Fruit fly (Drosophila melanogaster) whole organism, embryonic: ENCODE measurements around the gene h-cup.

Experiments
- Atf-2 ChIP-seq: fragments of 200-800 bp; sonication (Bioruptor generic); optimal IDR thresholded peaks from 2 replicates; lab custom pipeline; 2016; ENCODE audit warnings: missing biosample characterization, missing genetic modification characterization
- Atf6 ChIP-seq: fragments of 200-800 bp; sonication (Bioruptor generic); IDR thresholded peaks from 2 replicates; pipeline ENCODE4 v1.3.6; 2022; ENCODE audit warnings: missing biosample characterization, missing genetic modification characterization
- C15 ChIP-seq: fragments of 200-800 bp; sonication (Bioruptor generic); IDR thresholded peaks from 3 replicates; pipeline ENCODE4 v1.3.6; 2022; ENCODE audit warnings: missing biosample characterization, missing genetic modification characterization
- CG10321 ChIP-seq: fragments of 200-800 bp; sonication (Bioruptor generic); IDR thresholded peaks from 2 replicates; pipeline ENCODE4 v1.3.6; 2022; ENCODE audit warnings: missing biosample characterization, missing genetic modification characterization
- CG10654 ChIP-seq: fragments of 200-800 bp; sonication (Bioruptor generic); optimal IDR thresholded peaks from 2 replicates; lab custom pipeline; 2016; ENCODE audit warnings: missing biosample characterization, missing genetic modification characterization
- CG12942 ChIP-seq: fragments of 200-800 bp; sonication (Bioruptor generic); optimal IDR thresholded peaks from 3 replicates; lab custom pipeline; 2016; ENCODE audit warnings: missing biosample characterization, missing genetic modification characterization
- CG13123 ChIP-seq: fragments of 200-800 bp; sonication (Bioruptor generic); optimal IDR thresholded peaks from 2 replicates; lab custom pipeline; 2016; ENCODE audit warnings: missing biosample characterization, missing genetic modification characterization
- CG15011 ChIP-seq: fragments of 200-800 bp; sonication (Bioruptor generic); optimal IDR thresholded peaks from 3 replicates; lab custom pipeline; 2018; ENCODE audit warnings: missing biosample characterization, mild to moderate bottlenecking, missing genetic modification characterization
- CG18476 ChIP-seq: fragments of 200-800 bp; sonication (Bioruptor generic); optimal IDR thresholded peaks from 2 replicates; lab custom pipeline; 2016; ENCODE audit warnings: missing biosample characterization, mild to moderate bottlenecking, missing genetic modification characterization
- CG31224 ChIP-seq: fragments of 200-800 bp; sonication (Bioruptor generic); IDR thresholded peaks from 2 replicates; pipeline ENCODE4 v1.3.6; 2022; ENCODE audit warnings: missing biosample characterization, missing genetic modification characterization
- CG42726 ChIP-seq: fragments of 200-800 bp; sonication (Bioruptor generic); IDR thresholded peaks from 2 replicates; pipeline ENCODE4 v1.3.6; 2022; ENCODE audit warnings: missing biosample characterization, missing genetic modification characterization; ENCODE audit not compliant: partially characterized antibody
- CG4328 ChIP-seq: fragments of 200-800 bp; sonication (Bioruptor generic); optimal IDR thresholded peaks from 3 replicates; lab custom pipeline; 2017; ENCODE audit warnings: missing biosample characterization, missing genetic modification reagents, missing genetic modification characterization
- CG6689 ChIP-seq: fragments of 200-800 bp; sonication (Bioruptor generic); IDR thresholded peaks from 2 replicates; pipeline ENCODE4 v1.3.6; 2022; ENCODE audit warnings: missing biosample characterization, missing genetic modification characterization
- CG7963 ChIP-seq: fragments of 200-800 bp; sonication (Bioruptor generic); IDR thresholded peaks from 3 replicates; pipeline ENCODE4 v1.3.6; 2022; ENCODE audit warnings: missing biosample characterization, missing genetic modification characterization; ENCODE audit not compliant: partially characterized antibody
- CG8290 ChIP-seq, 3 experiments: fragments of 200-800 bp; sonication (Bioruptor generic); optimal IDR thresholded peaks; 2 replicates each; lab custom pipeline; 2016 to 2019; ENCODE audit warnings: missing biosample characterization in 3 of 3, missing genetic modification characterization in 3 of 3, mild to moderate bottlenecking in 2 of 3, moderate library complexity in 1 of 3
- CG8944 ChIP-seq: fragments of 200-800 bp; sonication (Bioruptor generic); optimal IDR thresholded peaks from 3 replicates; lab custom pipeline; 2016; ENCODE audit warnings: missing biosample characterization, missing genetic modification characterization
- Dip3 ChIP-seq: fragments of 200-800 bp; sonication (Bioruptor generic); optimal IDR thresholded peaks from 3 replicates; lab custom pipeline; 2016; ENCODE audit warnings: missing biosample characterization, missing genetic modification characterization
- Dp ChIP-seq: fragments of 200-800 bp; sonication (Bioruptor generic); optimal IDR thresholded peaks from 2 replicates; lab custom pipeline; 2018; ENCODE audit warnings: missing biosample characterization, mild to moderate bottlenecking, missing genetic modification characterization, moderate library complexity
- Fer1 ChIP-seq: fragments of 200-800 bp; sonication (Bioruptor generic); optimal IDR thresholded peaks from 2 replicates; lab custom pipeline; 2017; ENCODE audit warnings: missing biosample characterization, mild to moderate bottlenecking, missing genetic modification characterization
- HLH54F ChIP-seq: fragments of 200-800 bp; sonication (Bioruptor generic); optimal IDR thresholded peaks from 3 replicates; lab custom pipeline; 2016; ENCODE audit warnings: missing biosample characterization, missing genetic modification characterization
- Hey ChIP-seq: fragments of 200-800 bp; sonication (Bioruptor generic); optimal IDR thresholded peaks from 3 replicates; lab custom pipeline; 2018; ENCODE audit warnings: missing biosample characterization, mild to moderate bottlenecking, missing genetic modification characterization
- Hr51 ChIP-seq, 2 experiments: fragments of 200-800 bp; sonication (Bioruptor generic); optimal IDR thresholded peaks; 2 replicates in 1 of 2; 3 replicates in 1 of 2; lab custom pipeline; 2016 to 2018; ENCODE audit warnings: missing biosample characterization in 2 of 2, missing genetic modification characterization in 2 of 2, mild to moderate bottlenecking in 1 of 2, moderate library complexity in 1 of 2
- Max ChIP-seq: fragments of 200-800 bp; sonication (Bioruptor generic); optimal IDR thresholded peaks from 2 replicates; lab custom pipeline; 2016; ENCODE audit warnings: missing biosample characterization, mild to moderate bottlenecking, missing genetic modification characterization
- NFAT ChIP-seq: fragments of 200-800 bp; sonication (Bioruptor generic); IDR thresholded peaks from 2 replicates; pipeline ENCODE4 v1.3.6; 2022; ENCODE audit warnings: missing biosample characterization, missing genetic modification characterization
- Nf-YB ChIP-seq: fragments of 200-800 bp; sonication (Bioruptor generic); optimal IDR thresholded peaks from 3 replicates; lab custom pipeline; 2019; ENCODE audit warnings: missing biosample characterization, mild to moderate bottlenecking, missing genetic modification characterization, moderate library complexity
- Trl ChIP-seq, 3 experiments: fragments of >200 bp in 2 of 3; fragments of 200-800 bp in 1 of 3; sonication (Bioruptor generic) in 1 of 3; optimal IDR thresholded peaks; 2 replicates in 1 of 3; 3 replicates in 2 of 3; lab custom pipeline; 2016 to 2017; ENCODE audit warnings: missing biosample characterization in 1 of 3, missing genetic modification characterization in 1 of 3
- ash1 ChIP-seq: fragments of 200-800 bp; sonication (Bioruptor generic); optimal IDR thresholded peaks from 2 replicates; lab custom pipeline; 2018; ENCODE audit warnings: missing biosample characterization, mild to moderate bottlenecking, missing genetic modification characterization
- bsh ChIP-seq, 2 experiments: fragments of 200-800 bp; sonication (Bioruptor generic); optimal IDR thresholded peaks; 2 replicates each; lab custom pipeline; 2017 to 2018; ENCODE audit warnings: mild to moderate bottlenecking in 2 of 2, missing biosample characterization in 2 of 2, missing genetic modification characterization in 2 of 2, moderate library complexity in 1 of 2
- btn ChIP-seq: fragments of 200-800 bp; sonication (Bioruptor generic); optimal IDR thresholded peaks from 2 replicates; lab custom pipeline; 2016; ENCODE audit warnings: missing biosample characterization, missing genetic modification characterization
- chn ChIP-seq: fragments of 200-800 bp; sonication (Bioruptor generic); optimal IDR thresholded peaks from 2 replicates; lab custom pipeline; 2016; ENCODE audit warnings: missing biosample characterization, missing genetic modification characterization
- ci ChIP-seq: fragments of 200-800 bp; sonication (Bioruptor generic); IDR thresholded peaks from 3 replicates; pipeline ENCODE4 v1.3.6; 2022; ENCODE audit warnings: missing biosample characterization, missing genetic modification characterization
- crp ChIP-seq, 2 experiments: fragments of 200-800 bp; sonication (Bioruptor generic); optimal IDR thresholded peaks; 2 replicates in 1 of 2; 3 replicates in 1 of 2; lab custom pipeline; 2017; ENCODE audit warnings: missing biosample characterization in 2 of 2, missing genetic modification characterization in 2 of 2, mild to moderate bottlenecking in 1 of 2, moderate library complexity in 1 of 2
- dysf ChIP-seq: fragments of 200-800 bp; sonication (Bioruptor generic); IDR thresholded peaks from 3 replicates; pipeline ENCODE4 v1.3.6; 2022; ENCODE audit warnings: missing biosample characterization, missing genetic modification characterization
- eyg ChIP-seq: fragments of 200-800 bp; sonication (Bioruptor generic); optimal IDR thresholded peaks from 3 replicates; lab custom pipeline; 2016; ENCODE audit warnings: missing biosample characterization, missing genetic modification characterization
- ftz-f1 ChIP-seq: fragments of 200-800 bp; sonication (Bioruptor generic); optimal IDR thresholded peaks from 2 replicates; lab custom pipeline; 2016; ENCODE audit warnings: missing biosample characterization, missing genetic modification characterization
- gce ChIP-seq: fragments of 200-800 bp; sonication (Bioruptor generic); IDR thresholded peaks from 3 replicates; pipeline ENCODE4 v1.3.6; 2022; ENCODE audit warnings: missing biosample characterization, missing genetic modification characterization
- knrl ChIP-seq: fragments of 200-800 bp; sonication (Bioruptor generic); IDR thresholded peaks from 3 replicates; pipeline ENCODE4 v1.3.6; 2022; ENCODE audit warnings: missing biosample characterization, missing genetic modification characterization; ENCODE audit not compliant: partially characterized antibody
- mld ChIP-seq: fragments of 200-800 bp; sonication (Bioruptor generic); IDR thresholded peaks from 3 replicates; pipeline ENCODE4 v1.3.6; 2022; ENCODE audit warnings: missing biosample characterization, missing genetic modification characterization; ENCODE audit not compliant: partially characterized antibody
- nerfin-1 ChIP-seq: fragments of 200-800 bp; sonication (Bioruptor generic); optimal IDR thresholded peaks from 3 replicates; lab custom pipeline; 2019; ENCODE audit warnings: missing biosample characterization, mild to moderate bottlenecking, missing genetic modification characterization, moderate library complexity
- otp ChIP-seq: fragments of 200-800 bp; sonication (Bioruptor generic); IDR thresholded peaks from 3 replicates; pipeline ENCODE4, ENCODE4 v1.3.6; 2022; ENCODE audit warnings: missing biosample characterization, missing genetic modification characterization
- prd ChIP-seq, 3 experiments: fragments of >200 bp in 2 of 3; fragments of 200-800 bp in 1 of 3; sonication (Bioruptor generic) in 1 of 3; optimal IDR thresholded peaks in 2 of 3; IDR thresholded peaks in 1 of 3; 2 replicates in 2 of 3; 3 replicates in 1 of 3; pipeline versions ENCODE4 v1.3.6 to Lab custom; 2017 to 2022; ENCODE audit warnings: missing biosample characterization in 1 of 3, missing genetic modification characterization in 1 of 3
- ranshi ChIP-seq: fragments of 200-800 bp; sonication (Bioruptor generic); IDR thresholded peaks from 2 replicates; pipeline ENCODE4 v1.3.6; 2022; ENCODE audit warnings: missing biosample characterization, missing genetic modification characterization
- sc ChIP-seq, 3 experiments: fragments of >200 bp in 2 of 3; fragments of 200-800 bp in 1 of 3; sonication (Bioruptor generic) in 1 of 3; optimal IDR thresholded peaks; 2 replicates in 2 of 3; 3 replicates in 1 of 3; lab custom pipeline; 2017; ENCODE audit warnings: mild to moderate bottlenecking in 1 of 3, missing biosample characterization in 1 of 3, missing genetic modification characterization in 1 of 3, missing genetic modification reagents in 1 of 3
- schlank ChIP-seq: fragments of 200-800 bp; sonication (Bioruptor generic); optimal IDR thresholded peaks from 2 replicates; lab custom pipeline; 2018; ENCODE audit warnings: missing biosample characterization, mild to moderate bottlenecking, missing genetic modification characterization
- sens-2 ChIP-seq: fragments of 200-800 bp; sonication (Bioruptor generic); IDR thresholded peaks from 2 replicates; pipeline ENCODE4 v1.3.6; 2022; ENCODE audit warnings: missing biosample characterization, missing genetic modification characterization
- slbo ChIP-seq: fragments of 200-800 bp; sonication (Bioruptor generic); IDR thresholded peaks from 2 replicates; pipeline ENCODE4 v1.3.6; 2022; ENCODE audit warnings: missing biosample characterization, missing genetic modification characterization
- sr ChIP-seq: fragments of 200-800 bp; sonication (Bioruptor generic); IDR thresholded peaks from 3 replicates; pipeline ENCODE4 v1.3.6; 2022; ENCODE audit warnings: missing biosample characterization, missing genetic modification characterization
- ssp ChIP-seq: fragments of 200-800 bp; sonication (Bioruptor generic); IDR thresholded peaks from 2 replicates; pipeline ENCODE4 v1.3.6; 2022; ENCODE audit warnings: missing biosample characterization, missing genetic modification characterization
- usp ChIP-seq: fragments of >200 bp; optimal IDR thresholded peaks from 2 replicates; lab custom pipeline; 2017; ENCODE audit warnings: missing biosample characterization, missing genetic modification characterization

The h-cup gene

DNA sequence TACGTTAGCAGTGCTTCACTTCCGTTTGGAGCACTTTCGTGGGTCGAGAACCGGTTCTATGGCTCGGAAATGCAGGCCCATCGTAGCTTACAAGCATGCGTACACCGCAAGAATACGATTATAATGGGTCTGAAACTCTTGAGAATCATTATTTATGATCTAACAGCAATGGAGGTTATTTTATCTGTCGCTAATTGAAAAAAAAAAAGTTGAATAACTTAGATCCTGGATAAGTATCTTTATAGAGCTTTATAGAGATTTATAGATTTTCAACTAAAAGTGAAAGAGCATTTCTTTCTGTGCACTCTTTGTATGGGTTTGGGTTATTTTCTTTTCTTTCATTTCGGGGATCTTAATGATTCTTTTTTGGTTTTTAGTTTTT lies 45.1 kb upstream of the h-cup start (continued):
- TF ChIP-seq CG12942 (GFP tag; lab: Kevin White, UChicago) (no peak), sc (optimal IDR thresholded peaks at IDR 0.05; lab: Kevin White, UChicago) (no peak), sc (GFP tag; optimal IDR thresholded peaks at IDR 0.05; lab: Kevin White, UChicago) (peak; percentile 34), mld (no peak), CG15011 (GFP tag; lab: Kevin White, UChicago) (no peak), ci (GFP tag; lab: Robert Waterston, UW) (peak; percentile 50; the same call in 1 of the 3 replicates), dysf (peak; percentile 15; the same call in 1 of the 3 replicates), usp (GFP tag; lab: Kevin White, UChicago) (no peak), Fer1 (GFP tag; lab: Kevin White, UChicago) (no peak), crp (GFP tag; optimal IDR thresholded peaks at IDR 0.05; lab: Kevin White, UChicago) (no peak), ssp (GFP tag; lab: Robert Waterston, UW) (peak; percentile 50; the same call in 1 of the 2 replicates), C15 (GFP tag; lab: Robert Waterston, UW) (no peak), CG6689 (GFP tag; lab: Robert Waterston, UW) (peak; percentile 49), CG4328 (GFP tag; lab: Kevin White, UChicago) (no peak), gce (no peak), CG8944 (GFP tag; lab: Kevin White, UChicago) (no peak), CG42726 (GFP tag; lab: Robert Waterston, UW) (no peak), btn (GFP tag; lab: Kevin White, UChicago) (no peak), Dp (GFP tag; lab: Kevin White, UChicago) (no peak), otp (GFP tag; lab: Robert Waterston, UW) (peak; percentile 45; the same call in 1 of the 3 replicates), CG13123 (GFP tag; lab: Kevin White, UChicago) (peak; percentile 15), CG7963 (GFP tag; lab: Robert Waterston, UW) (no peak), ftz-f1 (no peak), CG10321 (no peak), slbo (no peak), Max (no peak), sens-2 (peak; percentile 27; the same call in 1 of the 2 replicates), Nf-YB (GFP tag; lab: Kevin White, UChicago) (peak; percentile 14), ranshi (GFP tag; lab: Robert Waterston, UW) (peak; percentile 30; the same call in 1 of the 2 replicates), Atf6 (no peak), Hey (tag; lab: Kevin White, UChicago) (no peak), eyg (GFP tag; lab: Kevin White, UChicago) (no peak), sr (no peak), bsh (GFP tag; optimal IDR thresholded peaks at IDR 0.05; lab: Kevin White, UChicago) (peak; percentile 31 to 91), CG10654 (no peak), CG18476 (GFP tag; lab: Kevin White, UChicago) (no peak), HLH54F (GFP tag; lab: Kevin White, UChicago) (no peak), Dip3 (GFP tag; lab: Kevin White, UChicago) (no peak), CG8290 (GFP tag; optimal IDR thresholded peaks at IDR 0.05; lab: Kevin White, UChicago) (peak; percentile 41), CG8290 (tag; optimal IDR thresholded peaks at IDR 0.05; lab: Kevin White, UChicago) (no peak), nerfin-1 (tag; lab: Kevin White, UChicago) (peak; percentile 57), chn (GFP tag; lab: Kevin White, UChicago) (peak; percentile 46), schlank (tag; lab: Kevin White, UChicago) (no peak), NFAT (GFP tag; lab: Robert Waterston, UW) (no peak), knrl (GFP tag; lab: Robert Waterston, UW) (no peak), Hr51 (GFP tag; optimal IDR thresholded peaks at IDR 0.05; lab: Kevin White, UChicago) (peak in 1 of 2 experiments; percentile 14), Trl (optimal IDR thresholded peaks at IDR 0.05; lab: Kevin White, UChicago) (no peak), Trl (GFP tag; optimal IDR thresholded peaks at IDR 0.05; lab: Kevin White, UChicago) (peak; percentile 25), prd (optimal IDR thresholded peaks at IDR 0.05; lab: Kevin White, UChicago) (no peak), prd (GFP tag; IDR thresholded peaks at IDR 0.05; lab: Robert Waterston, UW) (peak; percentile 53; the same call in 2 of the 3 replicates), CG31224 (GFP tag; lab: Robert Waterston, UW) (no peak), Atf-2 (no peak), ash1 (GFP tag; lab: Kevin White, UChicago) (no peak)
